Worm (Caenorhabditis elegans): Measurements from ENCODE around the gene srh-27.
"Not testable (repeated sequence)": the region's sequence is repeated elsewhere in the genome, so short reads cannot be mapped to it uniquely, and the experiment has no call there.

srh-27 gene

DNA sequence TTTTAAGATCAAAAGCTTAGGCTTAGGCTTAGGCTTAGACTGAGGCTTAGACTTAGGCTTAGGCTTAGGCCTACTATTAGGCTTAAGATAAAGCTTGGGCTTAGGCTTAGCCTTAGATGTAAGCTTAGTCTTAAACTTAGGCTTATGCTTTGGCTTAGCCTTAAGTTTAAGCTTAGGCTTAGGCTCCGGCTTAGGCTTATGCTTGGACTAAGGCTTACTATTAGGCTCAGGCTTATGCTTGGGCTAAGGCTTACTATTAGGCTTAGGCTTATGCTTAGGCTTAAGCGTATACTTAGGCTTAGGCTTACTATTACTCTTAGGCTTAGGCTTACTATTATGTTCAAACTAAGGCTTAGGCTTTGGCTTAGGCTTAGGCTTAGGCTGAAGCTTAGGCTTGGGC lies 11.6 kb upstream of the srh-27 start:
- no peak for TF ChIP-seq ceh-16 (tag; optimal IDR thresholded peaks at IDR 0.05)
- TF ChIP-seq ZK546.5 (tag; optimal IDR thresholded peaks at IDR 0.05): no peak
- no peak for TF ChIP-seq R02D3.7 (tag; optimal IDR thresholded peaks at IDR 0.05)

DNA sequence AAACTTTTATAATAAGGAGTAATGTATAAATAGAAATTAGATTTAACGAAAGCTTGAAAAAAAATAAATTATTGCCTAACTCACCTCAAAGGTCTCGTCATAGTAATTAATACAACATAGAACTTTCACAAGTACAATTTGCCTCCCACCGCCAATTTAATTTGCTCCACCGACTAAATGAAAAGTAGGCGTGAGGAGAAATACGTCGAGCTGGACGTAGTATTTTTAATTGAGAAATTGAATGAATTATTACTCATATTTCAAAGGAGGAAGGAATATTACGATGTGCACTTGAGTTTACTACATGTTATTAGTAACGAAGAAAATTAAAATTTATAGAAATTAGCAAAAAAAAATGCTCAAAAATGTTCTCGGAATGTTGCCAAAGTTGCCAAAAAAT lies 9.9 kb upstream of the srh-27 start, which contains the start of gene Y57A10C.9:
Gene Y57A10C.9, minus strand, starts transcription at position 101 of the 400 bp plus-strand sequence.
- TF ChIP-seq tbx-2 (tag; optimal IDR thresholded peaks at IDR 0.05) (no peak), R02D3.7 (tag; optimal IDR thresholded peaks at IDR 0.05) (no peak), skn-1 (tag; optimal IDR thresholded peaks at IDR 0.05) (no peak), nhr-67 (tag; optimal IDR thresholded peaks at IDR 0.05) (no peak), ZK546.5 (tag; optimal IDR thresholded peaks at IDR 0.05) (no peak), egl-5 (tag; optimal IDR thresholded peaks at IDR 0.05) (no peak), nhr-11 (tag; optimal IDR thresholded peaks at IDR 0.05) (no peak), elt-2 (tag; optimal IDR thresholded peaks at IDR 0.05) (no peak), lin-15B (tag; optimal IDR thresholded peaks at IDR 0.05) (no peak), ceh-9 (tag; optimal IDR thresholded peaks at IDR 0.05) (no peak)

DNA sequence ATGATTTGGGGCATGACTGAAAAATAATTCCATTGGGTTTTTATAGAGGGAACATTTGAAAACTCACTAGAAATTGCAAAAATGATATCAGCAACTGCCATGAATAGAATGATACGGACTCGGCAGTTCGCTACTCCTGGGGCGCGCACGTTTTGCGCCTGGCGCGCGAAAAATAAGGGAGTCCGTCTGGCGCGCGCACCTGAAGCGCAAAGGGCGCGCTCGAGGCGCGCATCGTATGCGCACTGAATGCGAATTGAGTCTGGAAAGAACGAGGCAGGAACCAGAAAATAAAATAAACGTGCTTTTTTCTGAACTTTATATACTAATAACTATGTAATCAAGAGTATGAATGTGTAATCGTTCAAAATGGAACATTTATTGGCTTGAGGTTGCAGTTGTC lies 7.2 kb upstream of the srh-27 start, which contains the start of gene Y57A10C.10:
Gene Y57A10C.10, minus strand, starts transcription at position 101 of the 400 bp plus-strand sequence.
- not testable (repeated sequence) for TF ChIP-seq ZK546.5, mml-1, hmg-11 (tag; optimal IDR thresholded peaks at IDR 0.05)

DNA sequence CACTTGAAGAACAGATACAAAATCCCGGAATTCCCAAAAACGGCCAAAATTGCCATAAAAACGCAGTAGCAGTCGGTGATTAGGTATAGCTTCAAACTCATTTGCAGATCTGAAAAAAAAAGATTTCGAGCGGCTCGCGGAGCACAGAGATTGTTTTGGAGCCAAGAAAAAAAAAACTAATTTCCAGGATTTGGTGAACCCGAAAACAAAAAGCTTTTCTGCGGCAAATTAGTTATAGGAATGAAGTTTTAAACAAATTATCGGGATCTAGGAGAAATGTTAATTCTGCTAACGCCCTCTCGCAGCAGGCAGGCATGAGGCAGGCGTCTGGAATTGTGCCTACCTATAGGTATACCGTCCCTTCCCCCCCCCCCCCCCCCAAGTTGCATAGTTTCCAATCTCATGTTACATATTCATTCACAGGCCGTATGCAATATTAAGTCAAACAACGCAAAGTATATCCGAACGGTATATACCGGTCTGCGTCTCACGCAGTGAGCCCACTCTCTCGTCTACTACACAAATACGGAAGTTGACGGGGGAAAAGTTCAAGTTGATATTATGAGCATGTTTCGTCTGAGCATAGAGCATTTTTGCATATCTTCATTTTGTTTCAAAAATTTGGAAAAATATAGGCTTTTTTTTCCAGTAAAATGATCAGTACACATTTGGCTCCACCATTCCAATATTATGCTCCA lies 3.5 kb upstream of the srh-27 start, which contains the start of the genes W05H5.1 and pitr-6:
Gene W05H5.1, minus strand, starts transcription at position 101 of the 698 bp plus-strand sequence.
Gene pitr-6, plus strand, starts transcription at position 648 of the 698 bp plus-strand sequence.
- TF ChIP-seq ztf-11 (tag; optimal IDR thresholded peaks at IDR 0.05): no peak
- TF ChIP-seq nfya-1 (tag; optimal IDR thresholded peaks at IDR 0.05; ENCODE audit: insufficient read depth): no peak
- TF ChIP-seq nhr-25 (tag; optimal IDR thresholded peaks at IDR 0.05): no peak
- TF ChIP-seq sea-2 (GFP tag; optimal IDR thresholded peaks at IDR 0.05): no peak
- TF ChIP-seq lin-39 (tag; optimal IDR thresholded peaks at IDR 0.05): no peak
- TF ChIP-seq skn-1 (tag; optimal IDR thresholded peaks at IDR 0.05): no peak
- TF ChIP-seq ceh-16 (tag; optimal IDR thresholded peaks at IDR 0.05): no peak
- TF ChIP-seq nhr-67 (tag; optimal IDR thresholded peaks at IDR 0.05): no peak
- no peak for TF ChIP-seq lsy-12 (tag; optimal IDR thresholded peaks at IDR 0.05)
- TF ChIP-seq pha-4 (tag; optimal IDR thresholded peaks at IDR 0.05): no peak
- no peak for TF ChIP-seq nhr-23 (tag; optimal IDR thresholded peaks at IDR 0.05)
- no peak for TF ChIP-seq ztf-4 (tag; optimal IDR thresholded peaks at IDR 0.05)
- TF ChIP-seq R02D3.7 (tag; optimal IDR thresholded peaks at IDR 0.05): no peak
- no peak for TF ChIP-seq fos-1 (tag; optimal IDR thresholded peaks at IDR 0.05)
- no peak for TF ChIP-seq ceh-28 (tag; optimal IDR thresholded peaks at IDR 0.05)
- TF ChIP-seq aly-2 (tag; optimal IDR thresholded peaks at IDR 0.05): no peak
- TF ChIP-seq nhr-11 (tag; optimal IDR thresholded peaks at IDR 0.05): no peak
- TF ChIP-seq ZK546.5 (tag; optimal IDR thresholded peaks at IDR 0.05): no peak
- no peak for TF ChIP-seq ceh-82 (tag; optimal IDR thresholded peaks at IDR 0.05)
- TF ChIP-seq eor-1 (tag; optimal IDR thresholded peaks at IDR 0.05): no peak

DNA sequence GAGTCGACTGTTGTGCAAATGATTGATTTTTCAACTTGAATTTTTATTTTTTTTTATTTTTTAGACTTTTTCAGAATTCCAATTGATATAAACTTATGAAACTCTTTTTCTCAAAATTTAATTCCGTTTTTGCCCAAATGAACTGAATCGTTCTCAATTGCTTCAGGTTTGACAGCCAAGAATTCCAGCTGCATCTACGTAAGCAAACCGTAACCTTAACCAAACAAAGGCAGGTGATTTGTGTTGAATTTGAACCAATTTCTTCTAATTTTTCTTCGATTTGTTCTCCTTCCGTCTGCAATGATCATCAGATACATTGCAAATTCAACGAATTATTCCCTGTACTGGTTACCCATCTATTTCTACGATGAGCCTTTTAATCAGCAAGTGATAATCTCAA lies 1.5 kb downstream of the srh-27 start, which contains the start of gene sre-34:
Gene sre-34, plus strand, starts transcription at position 301 of the 400 bp plus-strand sequence.
- no peak for TF ChIP-seq daf-12 (tag; optimal IDR thresholded peaks at IDR 0.05)
- TF ChIP-seq lsy-12 (tag; optimal IDR thresholded peaks at IDR 0.05): no peak
- TF ChIP-seq nhr-11 (tag; optimal IDR thresholded peaks at IDR 0.05): no peak
- no peak for TF ChIP-seq egl-5 (tag; optimal IDR thresholded peaks at IDR 0.05)
- TF ChIP-seq pha-4 (tag; optimal IDR thresholded peaks at IDR 0.05): no peak
- TF ChIP-seq ceh-82 (tag; optimal IDR thresholded peaks at IDR 0.05): no peak
- no peak for TF ChIP-seq nfya-1 (tag; optimal IDR thresholded peaks at IDR 0.05; ENCODE audit: insufficient read depth)
- no peak for TF ChIP-seq ama-1 (optimal IDR thresholded peaks at IDR 0.05)
- TF ChIP-seq ceh-9 (tag; optimal IDR thresholded peaks at IDR 0.05): no peak
- no peak for TF ChIP-seq nhr-43 (tag; optimal IDR thresholded peaks at IDR 0.05; ENCODE audit: poor library complexity, severe bottlenecking)
- no peak for TF ChIP-seq elt-2 (tag; optimal IDR thresholded peaks at IDR 0.05)
- no peak for TF ChIP-seq unc-62 (GFP tag; optimal IDR thresholded peaks at IDR 0.05)
- TF ChIP-seq nhr-237 (tag; optimal IDR thresholded peaks at IDR 0.05): no peak
- TF ChIP-seq lin-39 (tag; optimal IDR thresholded peaks at IDR 0.05): no peak
- TF ChIP-seq ceh-28 (tag; optimal IDR thresholded peaks at IDR 0.05): no peak
- TF ChIP-seq ztf-11 (tag; optimal IDR thresholded peaks at IDR 0.05): no peak
- TF ChIP-seq lin-15B (tag; optimal IDR thresholded peaks at IDR 0.05): no peak
